Fruit fly (Drosophila melanogaster) whole organism, embryonic: ENCODE measurements around the gene wuho.

Experiments used
- Bgb ChIP-seq: fragments of 200-800 bp; sonication (Bioruptor generic); IDR thresholded peaks from 2 replicates; pipeline ENCODE4 v1.3.6; 2022; ENCODE audit warnings: missing biosample characterization, missing genetic modification characterization; ENCODE audit not compliant: partially characterized antibody
- CG10321 ChIP-seq: fragments of 200-800 bp; sonication (Bioruptor generic); IDR thresholded peaks from 2 replicates; pipeline ENCODE4 v1.3.6; 2022; ENCODE audit warnings: missing biosample characterization, missing genetic modification characterization
- CG10462 ChIP-seq: fragments of 200-800 bp; sonication (Bioruptor generic); optimal IDR thresholded peaks from 2 replicates; lab custom pipeline; 2016; ENCODE audit warnings: missing biosample characterization, missing genetic modification characterization
- CG11093 ChIP-seq: fragments of 200-800 bp; sonication (Bioruptor generic); IDR thresholded peaks from 3 replicates; pipeline ENCODE4 v1.3.6; 2022; ENCODE audit warnings: missing biosample characterization, missing genetic modification characterization
- CG11560 ChIP-seq: fragments of 200-800 bp; sonication (Bioruptor generic); IDR thresholded peaks from 3 replicates; pipeline ENCODE4 v1.3.6; 2022; ENCODE audit warnings: missing biosample characterization, missing genetic modification characterization
- CG11696 ChIP-seq: fragments of 200-800 bp; sonication (Bioruptor generic); IDR thresholded peaks from 2 replicates; pipeline ENCODE4 v1.3.6; 2022; ENCODE audit warnings: missing biosample characterization, missing genetic modification characterization
- CG14860 ChIP-seq: fragments of 200-800 bp; sonication (Bioruptor generic); IDR thresholded peaks from 3 replicates; pipeline ENCODE4 v1.3.6; 2022; ENCODE audit warnings: missing biosample characterization, missing genetic modification characterization; ENCODE audit not compliant: partially characterized antibody
- CG15269 ChIP-seq: fragments of 200-800 bp; sonication (Bioruptor generic); optimal IDR thresholded peaks from 2 replicates; lab custom pipeline; 2018; ENCODE audit warnings: missing biosample characterization, mild to moderate bottlenecking, missing genetic modification characterization, moderate library complexity
- CG16815 ChIP-seq: fragments of 200-800 bp; sonication (Bioruptor generic); optimal IDR thresholded peaks from 3 replicates; lab custom pipeline; 2017; ENCODE audit warnings: missing biosample characterization, mild to moderate bottlenecking, missing genetic modification characterization
- CG17328 ChIP-seq: fragments of 200-800 bp; sonication (Bioruptor generic); IDR thresholded peaks from 2 replicates; pipeline ENCODE4 v1.3.6; 2022; ENCODE audit warnings: missing biosample characterization, missing genetic modification characterization
- CG17912 ChIP-seq: fragments of 200-800 bp; sonication (Bioruptor generic); optimal IDR thresholded peaks from 2 replicates; lab custom pipeline; 2018; ENCODE audit warnings: missing biosample characterization, mild to moderate bottlenecking, missing genetic modification characterization
- CG18476 ChIP-seq: fragments of 200-800 bp; sonication (Bioruptor generic); optimal IDR thresholded peaks from 2 replicates; lab custom pipeline; 2016; ENCODE audit warnings: missing biosample characterization, mild to moderate bottlenecking, missing genetic modification characterization
- CG31388 ChIP-seq: fragments of 200-800 bp; sonication (Bioruptor generic); optimal IDR thresholded peaks from 2 replicates; lab custom pipeline; 2016; ENCODE audit warnings: missing biosample characterization, missing genetic modification characterization
- CG34376 ChIP-seq: fragments of 200-800 bp; sonication (Bioruptor generic); optimal IDR thresholded peaks from 2 replicates; lab custom pipeline; 2018; ENCODE audit warnings: missing biosample characterization, mild to moderate bottlenecking, missing genetic modification characterization
- CG4617 ChIP-seq: fragments of 200-800 bp; sonication (Bioruptor generic); optimal IDR thresholded peaks from 3 replicates; lab custom pipeline; 2016; ENCODE audit warnings: missing biosample characterization, missing genetic modification characterization, borderline replicate concordance
- CG5245 ChIP-seq: fragments of 200-800 bp; sonication (Bioruptor generic); optimal IDR thresholded peaks from 3 replicates; lab custom pipeline; 2016; ENCODE audit warnings: missing biosample characterization, missing genetic modification characterization
- CG7963 ChIP-seq: fragments of 200-800 bp; sonication (Bioruptor generic); IDR thresholded peaks from 3 replicates; pipeline ENCODE4 v1.3.6; 2022; ENCODE audit warnings: missing biosample characterization, missing genetic modification characterization; ENCODE audit not compliant: partially characterized antibody
- Dbx ChIP-seq: fragments of 200-800 bp; sonication (Bioruptor generic); IDR thresholded peaks from 3 replicates; pipeline ENCODE4 v1.3.6; 2022; ENCODE audit warnings: missing biosample characterization, missing genetic modification characterization
- Dfd ChIP-seq, 2 experiments: fragments of >200 bp; optimal IDR thresholded peaks; 2 replicates each; lab custom pipeline; 2017; ENCODE audit warnings: missing biosample characterization in 2 of 2, missing genetic modification characterization in 2 of 2
- Eip74EF ChIP-seq, 2 experiments: fragments of 200-800 bp in 1 of 2; fragments of >200 bp in 1 of 2; sonication (Bioruptor generic) in 1 of 2; optimal IDR thresholded peaks; 2 replicates each; lab custom pipeline; 2017 to 2019; ENCODE audit warnings: missing biosample characterization in 2 of 2, missing genetic modification characterization in 2 of 2, mild to moderate bottlenecking in 1 of 2, moderate library complexity in 1 of 2
- Hey ChIP-seq: fragments of 200-800 bp; sonication (Bioruptor generic); optimal IDR thresholded peaks from 3 replicates; lab custom pipeline; 2018; ENCODE audit warnings: missing biosample characterization, mild to moderate bottlenecking, missing genetic modification characterization
- MBD-R2 ChIP-seq: fragments of 200-800 bp; sonication (Bioruptor generic); IDR thresholded peaks from 2 replicates; pipeline ENCODE4 v1.3.6; 2022; ENCODE audit warnings: missing biosample characterization, missing genetic modification characterization
- Opbp ChIP-seq: fragments of 200-800 bp; sonication (Bioruptor generic); IDR thresholded peaks from 3 replicates; pipeline ENCODE4 v1.3.6; 2022; ENCODE audit warnings: missing biosample characterization, missing genetic modification characterization; ENCODE audit not compliant: partially characterized antibody
- Rfx ChIP-seq: fragments of 200-800 bp; sonication (Bioruptor generic); IDR thresholded peaks from 2 replicates; pipeline ENCODE4 v1.3.6; 2022; ENCODE audit warnings: missing biosample characterization, missing genetic modification characterization
- Sox102F ChIP-seq: fragments of 200-800 bp; sonication (Bioruptor generic); optimal IDR thresholded peaks from 2 replicates; lab custom pipeline; 2018; ENCODE audit warnings: missing biosample characterization, mild to moderate bottlenecking, missing genetic modification characterization, moderate library complexity
- Xbp1 ChIP-seq: fragments of 200-800 bp; sonication (Bioruptor generic); optimal IDR thresholded peaks from 3 replicates; lab custom pipeline; 2016; ENCODE audit warnings: missing biosample characterization, mild to moderate bottlenecking, missing genetic modification characterization
- YL-1 ChIP-seq: fragments of 200-800 bp; sonication (Bioruptor generic); optimal IDR thresholded peaks from 3 replicates; lab custom pipeline; 2017; ENCODE audit warnings: missing biosample characterization, mild to moderate bottlenecking, missing genetic modification characterization
- ase ChIP-seq: fragments of 200-800 bp; sonication (Bioruptor generic); IDR thresholded peaks from 3 replicates; pipeline ENCODE4 v1.3.6; 2022; ENCODE audit warnings: missing biosample characterization, missing genetic modification characterization
- ato ChIP-seq: fragments of 200-800 bp; sonication (Bioruptor generic); IDR thresholded peaks from 2 replicates; pipeline ENCODE4 v1.3.6; 2022; ENCODE audit warnings: missing biosample characterization, missing genetic modification characterization; ENCODE audit not compliant: partially characterized antibody
- bcd ChIP-seq: fragments of 200-800 bp; sonication (Bioruptor generic); optimal IDR thresholded peaks from 2 replicates; lab custom pipeline; 2017; ENCODE audit warnings: missing biosample characterization, mild to moderate bottlenecking, missing genetic modification characterization
- chinmo ChIP-seq: fragments of 200-800 bp; sonication (Bioruptor generic); IDR thresholded peaks from 4 replicates; pipeline ENCODE4 v1.3.6; 2022; ENCODE audit warnings: missing biosample characterization, missing genetic modification characterization; ENCODE audit not compliant: partially characterized antibody
- ci ChIP-seq: fragments of 200-800 bp; sonication (Bioruptor generic); IDR thresholded peaks from 3 replicates; pipeline ENCODE4 v1.3.6; 2022; ENCODE audit warnings: missing biosample characterization, missing genetic modification characterization
- dimm ChIP-seq: fragments of 200-800 bp; sonication (Bioruptor generic); IDR thresholded peaks from 2 replicates; pipeline ENCODE4 v1.3.6; 2022; ENCODE audit warnings: missing biosample characterization, missing genetic modification characterization
- en ChIP-seq: fragments of 200-800 bp; sonication (Bioruptor generic); optimal IDR thresholded peaks from 2 replicates; lab custom pipeline; 2016; ENCODE audit warnings: missing biosample characterization, missing genetic modification characterization
- fd64A ChIP-seq: fragments of 200-800 bp; sonication (Bioruptor generic); optimal IDR thresholded peaks from 3 replicates; lab custom pipeline; 2018; ENCODE audit warnings: missing biosample characterization, mild to moderate bottlenecking, missing genetic modification characterization
- fru ChIP-seq: fragments of >200 bp; optimal IDR thresholded peaks from 2 replicates; lab custom pipeline; 2017
- hbn ChIP-seq: fragments of 200-800 bp; sonication (Bioruptor generic); IDR thresholded peaks from 2 replicates; pipeline ENCODE4 v1.3.6; 2022; ENCODE audit warnings: missing biosample characterization, missing genetic modification characterization; ENCODE audit not compliant: partially characterized antibody
- hkb ChIP-seq, 2 experiments: fragments of 200-800 bp in 1 of 2; fragments of >200 bp in 1 of 2; sonication (Bioruptor generic) in 1 of 2; IDR thresholded peaks in 1 of 2; optimal IDR thresholded peaks in 1 of 2; 2 replicates each; pipeline versions ENCODE4 v1.3.6 to Lab custom; 2017 to 2022; ENCODE audit warnings: missing biosample characterization in 1 of 2, missing genetic modification characterization in 1 of 2
- odd ChIP-seq: fragments of 200-800 bp; sonication (Bioruptor generic); optimal IDR thresholded peaks from 2 replicates; lab custom pipeline; 2017; ENCODE audit warnings: missing biosample characterization, mild to moderate bottlenecking, missing genetic modification characterization
- onecut ChIP-seq: fragments of 200-800 bp; sonication (Bioruptor generic); IDR thresholded peaks from 2 replicates; pipeline ENCODE4 v1.3.6; 2022; ENCODE audit warnings: missing biosample characterization, missing genetic modification characterization
- org-1 ChIP-seq: fragments of 200-800 bp; sonication (Bioruptor generic); optimal IDR thresholded peaks from 2 replicates; lab custom pipeline; 2017; ENCODE audit warnings: missing biosample characterization, missing genetic modification characterization
- row ChIP-seq: fragments of 200-800 bp; sonication (Bioruptor generic); IDR thresholded peaks from 3 replicates; pipeline ENCODE4 v1.3.6; 2022; ENCODE audit warnings: missing biosample characterization, missing genetic modification characterization
- sc ChIP-seq, 3 experiments: fragments of >200 bp in 2 of 3; fragments of 200-800 bp in 1 of 3; sonication (Bioruptor generic) in 1 of 3; optimal IDR thresholded peaks; 2 replicates in 2 of 3; 3 replicates in 1 of 3; lab custom pipeline; 2017; ENCODE audit warnings: mild to moderate bottlenecking in 1 of 3, missing biosample characterization in 1 of 3, missing genetic modification characterization in 1 of 3, missing genetic modification reagents in 1 of 3
- seq ChIP-seq: fragments of 200-800 bp; sonication (Bioruptor generic); IDR thresholded peaks from 2 replicates; pipeline ENCODE4 v1.3.6; 2022; ENCODE audit warnings: missing biosample characterization, missing genetic modification characterization
- sug ChIP-seq: fragments of 200-800 bp; optimal IDR thresholded peaks from 2 replicates; lab custom pipeline; 2019; ENCODE audit warnings: missing biosample characterization, mild to moderate bottlenecking, missing genetic modification characterization, moderate library complexity
- tup ChIP-seq: fragments of 200-800 bp; sonication (Bioruptor generic); optimal IDR thresholded peaks from 2 replicates; lab custom pipeline; 2016; ENCODE audit warnings: missing biosample characterization, mild to moderate bottlenecking, missing genetic modification characterization, moderate library complexity
- unpg ChIP-seq: fragments of 200-800 bp; sonication (Bioruptor generic); optimal IDR thresholded peaks from 3 replicates; lab custom pipeline; 2018; ENCODE audit warnings: missing biosample characterization, mild to moderate bottlenecking, missing genetic modification characterization, moderate library complexity
- vvl ChIP-seq: fragments of 200-800 bp; sonication (Bioruptor generic); IDR thresholded peaks from 2 replicates; pipeline ENCODE4 v1.3.6; 2022; ENCODE audit warnings: missing biosample characterization, missing genetic modification characterization

Gene wuho

DNA sequence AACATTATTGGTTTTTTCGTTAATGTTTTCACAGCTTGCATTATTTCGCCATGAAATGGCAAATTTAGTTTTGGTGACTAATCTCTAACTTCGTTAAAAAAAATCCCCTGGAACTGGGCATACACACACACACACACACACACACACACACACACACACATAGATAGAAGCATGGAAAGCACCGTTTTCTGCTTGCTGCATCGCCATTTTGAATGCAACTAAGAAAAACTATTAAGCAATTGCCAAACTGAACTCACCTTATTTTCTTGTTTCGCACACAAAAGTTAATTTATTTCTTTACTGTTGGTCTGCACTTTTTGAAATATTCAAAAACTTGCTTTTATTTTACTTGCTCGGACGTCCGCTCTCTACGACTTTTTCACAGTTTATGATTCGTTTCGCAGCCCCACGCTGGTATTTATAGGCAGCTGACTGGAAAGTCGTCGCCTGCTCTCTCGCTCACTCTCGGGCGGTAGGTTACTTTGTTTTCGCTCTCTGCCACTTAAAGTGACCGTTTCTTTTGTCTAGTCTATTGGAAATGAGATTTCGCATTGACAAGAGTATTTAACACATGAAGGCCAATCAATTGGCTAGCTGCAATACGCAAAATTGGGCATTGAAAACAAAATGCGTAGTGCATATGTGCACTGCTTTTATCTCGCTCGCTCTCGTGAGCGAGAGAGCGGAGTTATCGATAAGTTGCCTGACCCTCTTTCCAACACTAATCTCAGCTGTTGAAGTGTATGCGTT lies 8.8 kb upstream of the wuho start (continued):
- peak; percentile 78 for TF ChIP-seq CG10321
- TF ChIP-seq Dbx = no peak
- TF ChIP-seq CG17328 (GFP tag; lab: Robert Waterston, UW) = no peak
- TF ChIP-seq fru (lab: Kevin White, UChicago) = no peak
- no peak for TF ChIP-seq CG10462 (GFP tag; lab: Kevin White, UChicago)
- no peak for TF ChIP-seq CG11093 (GFP tag; lab: Robert Waterston, UW)
- no peak for TF ChIP-seq CG14860
- no peak for TF ChIP-seq fd64A
- no peak for TF ChIP-seq tup (GFP tag; lab: Kevin White, UChicago)
- TF ChIP-seq CG34376 (GFP tag; lab: Kevin White, UChicago) = peak; percentile 55
- no peak for TF ChIP-seq CG16815 (GFP tag; lab: Kevin White, UChicago)
- TF ChIP-seq Xbp1 = no peak
- no peak for TF ChIP-seq sug (tag; lab: Kevin White, UChicago)
- 0 out of 4 replicates have a peak, but pooled peaks have one; percentile 62 for TF ChIP-seq chinmo (GFP tag; lab: Robert Waterston, UW)
- TF ChIP-seq unpg (GFP tag; lab: Kevin White, UChicago) = no peak
- TF ChIP-seq CG5245 = no peak
- TF ChIP-seq row = no peak
- TF ChIP-seq Sox102F = no peak
- TF ChIP-seq CG18476 = no peak
- TF ChIP-seq odd (GFP tag; lab: Kevin White, UChicago) = no peak
- TF ChIP-seq hkb (optimal IDR thresholded peaks at IDR 0.05; lab: Kevin White, UChicago) = no peak
- no peak for TF ChIP-seq hkb (GFP tag; IDR thresholded peaks at IDR 0.05; lab: Robert Waterston, UW)
- no peak; the same call in 1 of the 2 replicates for TF ChIP-seq ato
- 0 out of 2 replicates have a peak, but pooled peaks have one; percentile 14 for TF ChIP-seq Rfx (GFP tag; lab: Robert Waterston, UW)
- no peak for TF ChIP-seq onecut (GFP tag; lab: Robert Waterston, UW)
- TF ChIP-seq CG11696 (GFP tag; lab: Robert Waterston, UW) = no peak
- no peak for TF ChIP-seq CG7963 (GFP tag; lab: Robert Waterston, UW)
- no peak for TF ChIP-seq dimm (GFP tag; lab: Robert Waterston, UW)
- TF ChIP-seq CG17912 (GFP tag; lab: Kevin White, UChicago) = no peak
- peak; percentile 12 for TF ChIP-seq bcd (GFP tag; lab: Kevin White, UChicago)
- no peak for TF ChIP-seq Dfd (GFP tag; optimal IDR thresholded peaks at IDR 0.05; lab: Kevin White, UChicago)
- TF ChIP-seq sc (optimal IDR thresholded peaks at IDR 0.05; lab: Kevin White, UChicago) = no peak
- TF ChIP-seq sc (GFP tag; optimal IDR thresholded peaks at IDR 0.05; lab: Kevin White, UChicago) = no peak
- no peak for TF ChIP-seq CG4617
- TF ChIP-seq vvl (GFP tag; lab: Robert Waterston, UW) = no peak
- TF ChIP-seq CG15269 (tag; lab: Kevin White, UChicago) = no peak
- TF ChIP-seq Bgb (GFP tag; lab: Robert Waterston, UW) = peak; percentile 35; the same call in 1 of the 2 replicates
- TF ChIP-seq Eip74EF (GFP tag; optimal IDR thresholded peaks at IDR 0.05; lab: Kevin White, UChicago) = no peak
- TF ChIP-seq org-1 = peak; percentile 6
- no peak for TF ChIP-seq Hey (tag; lab: Kevin White, UChicago)
- TF ChIP-seq seq (GFP tag; lab: Robert Waterston, UW) = no peak
- no peak for TF ChIP-seq en (GFP tag; lab: Kevin White, UChicago)
- TF ChIP-seq ase (GFP tag; lab: Robert Waterston, UW) = no peak
- TF ChIP-seq Opbp (GFP tag; lab: Robert Waterston, UW) = peak; percentile 13; the same call in 1 of the 3 replicates
- no peak for TF ChIP-seq hbn (GFP tag; lab: Robert Waterston, UW)
- TF ChIP-seq ci (GFP tag; lab: Robert Waterston, UW) = no peak
- no peak for TF ChIP-seq CG31388 (GFP tag; lab: Kevin White, UChicago)
- peak; percentile 70 for TF ChIP-seq YL-1 (GFP tag; lab: Kevin White, UChicago)
- TF ChIP-seq CG11560 (tag; lab: Robert Waterston, UW) = no peak
- TF ChIP-seq MBD-R2 = no peak
